Fruit fly (Drosophila melanogaster) whole organism, embryonic: Measurements from ENCODE around the gene CG14431.

Source experiments
- Atf3 ChIP-seq: fragments of 200-800 bp; sonication (Bioruptor generic); optimal IDR thresholded peaks from 3 replicates; lab custom pipeline; 2016; ENCODE audit warnings: missing biosample characterization, missing genetic modification characterization
- B-H2 ChIP-seq: fragments of 200-800 bp; sonication (Bioruptor generic); optimal IDR thresholded peaks from 2 replicates; lab custom pipeline; 2018; ENCODE audit warnings: missing biosample characterization, mild to moderate bottlenecking, missing genetic modification characterization
- CG1024 ChIP-seq: fragments of 200-800 bp; sonication (Bioruptor generic); IDR thresholded peaks from 2 replicates; pipeline ENCODE4 v1.3.6; 2022; ENCODE audit warnings: missing biosample characterization, missing genetic modification characterization
- CG10462 ChIP-seq: fragments of 200-800 bp; sonication (Bioruptor generic); optimal IDR thresholded peaks from 2 replicates; lab custom pipeline; 2016; ENCODE audit warnings: missing biosample characterization, missing genetic modification characterization
- CG10543 ChIP-seq: fragments of 200-800 bp; sonication (Bioruptor generic); optimal IDR thresholded peaks from 3 replicates; lab custom pipeline; 2017; ENCODE audit warnings: missing biosample characterization, mild to moderate bottlenecking, missing genetic modification characterization, moderate library complexity
- CG10959 ChIP-seq: fragments of 200-800 bp; sonication (Bioruptor generic); IDR thresholded peaks from 2 replicates; pipeline ENCODE4 v1.3.6; 2022; ENCODE audit warnings: missing biosample characterization, missing genetic modification characterization
- CG11093 ChIP-seq: fragments of 200-800 bp; sonication (Bioruptor generic); IDR thresholded peaks from 3 replicates; pipeline ENCODE4 v1.3.6; 2022; ENCODE audit warnings: missing biosample characterization, missing genetic modification characterization
- CG14965 ChIP-seq: fragments of 200-800 bp; sonication (Bioruptor generic); optimal IDR thresholded peaks from 2 replicates; lab custom pipeline; 2016; ENCODE audit warnings: missing biosample characterization, missing genetic modification characterization, borderline replicate concordance
- CG1529 ChIP-seq: fragments of 200-800 bp; sonication (Bioruptor generic); optimal IDR thresholded peaks from 3 replicates; lab custom pipeline; 2018; ENCODE audit warnings: missing biosample characterization, missing genetic modification characterization
- CG16779 ChIP-seq: fragments of 200-800 bp; sonication (Bioruptor generic); IDR thresholded peaks from 2 replicates; pipeline ENCODE4 v1.3.6; 2022; ENCODE audit warnings: missing biosample characterization, missing genetic modification characterization
- CG17359 ChIP-seq: fragments of 200-800 bp; sonication (Bioruptor generic); optimal IDR thresholded peaks from 3 replicates; lab custom pipeline; 2018; ENCODE audit warnings: missing biosample characterization, mild to moderate bottlenecking, missing genetic modification characterization, moderate library complexity
- CG17612 ChIP-seq: fragments of 200-800 bp; sonication (Bioruptor generic); IDR thresholded peaks from 2 replicates; pipeline ENCODE4 v1.3.6; 2022; ENCODE audit warnings: missing biosample characterization, missing genetic modification characterization
- CG18476 ChIP-seq: fragments of 200-800 bp; sonication (Bioruptor generic); optimal IDR thresholded peaks from 2 replicates; lab custom pipeline; 2016; ENCODE audit warnings: missing biosample characterization, mild to moderate bottlenecking, missing genetic modification characterization
- CG2129 ChIP-seq: fragments of 200-800 bp; sonication (Bioruptor generic); IDR thresholded peaks from 2 replicates; pipeline ENCODE4 v1.3.6; 2022; ENCODE audit warnings: missing biosample characterization, missing genetic modification characterization; ENCODE audit not compliant: partially characterized antibody
- CG3065 ChIP-seq: fragments of 200-800 bp; sonication (Bioruptor generic); optimal IDR thresholded peaks from 2 replicates; lab custom pipeline; 2016; ENCODE audit warnings: missing biosample characterization, missing genetic modification characterization
- CG31365 ChIP-seq: fragments of 200-800 bp; sonication (Bioruptor generic); optimal IDR thresholded peaks from 2 replicates; lab custom pipeline; 2018; ENCODE audit warnings: missing biosample characterization, mild to moderate bottlenecking, missing genetic modification characterization
- CG4328 ChIP-seq: fragments of 200-800 bp; sonication (Bioruptor generic); optimal IDR thresholded peaks from 3 replicates; lab custom pipeline; 2017; ENCODE audit warnings: missing biosample characterization, missing genetic modification reagents, missing genetic modification characterization
- CG4730 ChIP-seq: fragments of 200-800 bp; sonication (Bioruptor generic); IDR thresholded peaks from 2 replicates; pipeline ENCODE4 v1.3.6; 2022; ENCODE audit warnings: missing biosample characterization, missing genetic modification characterization
- CG6689 ChIP-seq: fragments of 200-800 bp; sonication (Bioruptor generic); IDR thresholded peaks from 2 replicates; pipeline ENCODE4 v1.3.6; 2022; ENCODE audit warnings: missing biosample characterization, missing genetic modification characterization
- CG9609 ChIP-seq: fragments of 200-800 bp; sonication (Bioruptor generic); optimal IDR thresholded peaks from 3 replicates; lab custom pipeline; 2016; ENCODE audit warnings: missing biosample characterization, missing genetic modification characterization
- D ChIP-seq, 2 experiments: fragments of 200-800 bp in 1 of 2; fragments of >200 bp in 1 of 2; sonication (Bioruptor generic) in 1 of 2; optimal IDR thresholded peaks; 2 replicates in 1 of 2; 3 replicates in 1 of 2; lab custom pipeline; 2017; ENCODE audit warnings: mild to moderate bottlenecking in 1 of 2, missing biosample characterization in 1 of 2, missing genetic modification characterization in 1 of 2, missing genetic modification reagents in 1 of 2
- Dfd ChIP-seq, 2 experiments: fragments of >200 bp; optimal IDR thresholded peaks; 2 replicates each; lab custom pipeline; 2017; ENCODE audit warnings: missing biosample characterization in 2 of 2, missing genetic modification characterization in 2 of 2
- Doc3 ChIP-seq: fragments of 200-800 bp; sonication (Bioruptor generic); IDR thresholded peaks from 3 replicates; pipeline ENCODE4 v1.3.6; 2022; ENCODE audit warnings: missing biosample characterization, missing genetic modification characterization; ENCODE audit not compliant: partially characterized antibody
- Ets97D ChIP-seq: fragments of 200-800 bp; sonication (Bioruptor generic); optimal IDR thresholded peaks from 3 replicates; lab custom pipeline; 2016; ENCODE audit warnings: missing biosample characterization, missing genetic modification characterization
- HLH54F ChIP-seq: fragments of 200-800 bp; sonication (Bioruptor generic); optimal IDR thresholded peaks from 3 replicates; lab custom pipeline; 2016; ENCODE audit warnings: missing biosample characterization, missing genetic modification characterization
- Hand ChIP-seq: fragments of 200-800 bp; sonication (Bioruptor generic); optimal IDR thresholded peaks from 2 replicates; lab custom pipeline; 2017; ENCODE audit warnings: mild to moderate bottlenecking, missing biosample characterization, missing genetic modification reagents, missing genetic modification characterization
- Mad ChIP-seq: fragments of 200-800 bp; sonication (Bioruptor generic); optimal IDR thresholded peaks from 2 replicates; lab custom pipeline; 2016; ENCODE audit warnings: missing biosample characterization, missing genetic modification characterization
- Nf-YC ChIP-seq: fragments of 200-800 bp; optimal IDR thresholded peaks from 3 replicates; lab custom pipeline; 2019; ENCODE audit warnings: missing biosample characterization, mild to moderate bottlenecking, missing genetic modification characterization, moderate library complexity
- bigmax ChIP-seq: fragments of 200-800 bp; sonication (Bioruptor generic); optimal IDR thresholded peaks from 2 replicates; lab custom pipeline; 2018; ENCODE audit warnings: missing biosample characterization, mild to moderate bottlenecking, missing genetic modification characterization
- cato ChIP-seq: fragments of 200-800 bp; sonication (Bioruptor generic); optimal IDR thresholded peaks from 2 replicates; lab custom pipeline; 2016; ENCODE audit warnings: missing biosample characterization, missing genetic modification characterization, borderline replicate concordance
- caup ChIP-seq: fragments of 200-800 bp; sonication (Bioruptor generic); optimal IDR thresholded peaks from 3 replicates; lab custom pipeline; 2017; ENCODE audit warnings: missing biosample characterization, mild to moderate bottlenecking, missing genetic modification characterization, moderate library complexity; ENCODE audit not compliant: severe bottlenecking
- chif ChIP-seq, 2 experiments: fragments of 200-800 bp; sonication (Bioruptor generic); optimal IDR thresholded peaks; 3 replicates each; lab custom pipeline; 2016; ENCODE audit warnings: missing biosample characterization in 2 of 2, missing genetic modification characterization in 2 of 2
- chinmo ChIP-seq: fragments of 200-800 bp; sonication (Bioruptor generic); IDR thresholded peaks from 4 replicates; pipeline ENCODE4 v1.3.6; 2022; ENCODE audit warnings: missing biosample characterization, missing genetic modification characterization; ENCODE audit not compliant: partially characterized antibody
- croc ChIP-seq: fragments of 200-800 bp; sonication (Bioruptor generic); conservative IDR thresholded peaks from 3 replicates; pipeline ENCODE4 v1.3.6; 2022; ENCODE audit warnings: missing biosample characterization, missing genetic modification characterization
- danr ChIP-seq: fragments of 200-800 bp; sonication (Bioruptor generic); IDR thresholded peaks from 2 replicates; pipeline ENCODE4 v1.3.6; 2022; ENCODE audit warnings: missing biosample characterization, missing genetic modification characterization
- dmrt99B ChIP-seq: fragments of 200-800 bp; sonication (Bioruptor generic); optimal IDR thresholded peaks from 2 replicates; lab custom pipeline; 2018; ENCODE audit warnings: missing biosample characterization, mild to moderate bottlenecking, missing genetic modification characterization, moderate library complexity
- gcm2 ChIP-seq: fragments of 200-800 bp; sonication (Bioruptor generic); optimal IDR thresholded peaks from 2 replicates; lab custom pipeline; 2016; ENCODE audit warnings: missing biosample characterization, missing genetic modification characterization
- gsb-n ChIP-seq: fragments of 200-800 bp; sonication (Bioruptor generic); optimal IDR thresholded peaks from 3 replicates; lab custom pipeline; 2018; ENCODE audit warnings: missing biosample characterization, mild to moderate bottlenecking, missing genetic modification characterization
- hb ChIP-seq: fragments of 200-800 bp; sonication (Bioruptor generic); IDR thresholded peaks from 3 replicates; pipeline ENCODE4 v1.3.6; 2022; ENCODE audit warnings: missing biosample characterization, missing genetic modification characterization; ENCODE audit not compliant: partially characterized antibody
- hkb ChIP-seq, 2 experiments: fragments of 200-800 bp in 1 of 2; fragments of >200 bp in 1 of 2; sonication (Bioruptor generic) in 1 of 2; IDR thresholded peaks in 1 of 2; optimal IDR thresholded peaks in 1 of 2; 2 replicates each; pipeline versions ENCODE4 v1.3.6 to Lab custom; 2017 to 2022; ENCODE audit warnings: missing biosample characterization in 1 of 2, missing genetic modification characterization in 1 of 2
- ind ChIP-seq: fragments of 200-800 bp; sonication (Bioruptor generic); optimal IDR thresholded peaks from 3 replicates; lab custom pipeline; 2016; ENCODE audit warnings: missing biosample characterization, missing genetic modification characterization
- lbe ChIP-seq: fragments of 200-800 bp; sonication (Bioruptor generic); optimal IDR thresholded peaks from 2 replicates; lab custom pipeline; 2016; ENCODE audit warnings: missing biosample characterization, mild to moderate bottlenecking, missing genetic modification characterization
- pan ChIP-seq, 4 experiments: fragments of >200 bp in 3 of 4; fragments of 200-800 bp in 1 of 4; sonication (Bioruptor generic) in 1 of 4; optimal IDR thresholded peaks in 3 of 4; IDR thresholded peaks in 1 of 4; 2 replicates each; pipeline versions ENCODE4 v1.3.6 to Lab custom; 2017 to 2022; ENCODE audit warnings: missing biosample characterization in 2 of 4, missing genetic modification characterization in 2 of 4, mixed read lengths in 1 of 4
- pfk ChIP-seq: fragments of 200-800 bp; sonication (Bioruptor generic); optimal IDR thresholded peaks from 2 replicates; lab custom pipeline; 2018; ENCODE audit warnings: missing biosample characterization, mild to moderate bottlenecking, missing genetic modification characterization, moderate library complexity
- psq ChIP-seq: fragments of 200-800 bp; sonication (Bioruptor generic); optimal IDR thresholded peaks from 2 replicates; lab custom pipeline; 2017; ENCODE audit warnings: missing biosample characterization, missing genetic modification characterization
- trem ChIP-seq: fragments of 200-800 bp; optimal IDR thresholded peaks from 3 replicates; lab custom pipeline; 2019; ENCODE audit warnings: missing biosample characterization, mild to moderate bottlenecking, missing genetic modification characterization, moderate library complexity
- ttk ChIP-seq: fragments of 200-800 bp; sonication (Bioruptor generic); IDR thresholded peaks from 2 replicates; pipeline ENCODE4 v2.1.2; 2022; ENCODE audit warnings: missing biosample characterization, missing genetic modification characterization
- wek ChIP-seq: fragments of 200-800 bp; sonication (Bioruptor generic); optimal IDR thresholded peaks from 3 replicates; lab custom pipeline; 2018; ENCODE audit warnings: missing biosample characterization, mild to moderate bottlenecking, missing genetic modification characterization, moderate library complexity
- zf30C ChIP-seq: fragments of 200-800 bp; sonication (Bioruptor generic); optimal IDR thresholded peaks from 3 replicates; lab custom pipeline; 2018; ENCODE audit warnings: missing biosample characterization, mild to moderate bottlenecking, missing genetic modification characterization

CG14431 gene

dm6 chrX:6866040-6866439 is 42.0 kb upstream of the CG14431 start (continued):
- TF ChIP-seq CG10959 (GFP tag; lab: Robert Waterston, UW) (no peak), chinmo (GFP tag; lab: Robert Waterston, UW) (peak; percentile 88; the same call in 2 of the 4 replicates), Mad (no peak), CG3065 (GFP tag; lab: Kevin White, UChicago) (no peak), Nf-YC (tag; lab: Kevin White, UChicago) (peak; percentile 44), CG1529 (GFP tag; lab: Kevin White, UChicago) (no peak), CG2129 (GFP tag; lab: Robert Waterston, UW) (no peak), croc (GFP tag; lab: Robert Waterston, UW) (no peak), D (optimal IDR thresholded peaks at IDR 0.05; lab: Kevin White, UChicago) (peak; percentile 57), D (GFP tag; optimal IDR thresholded peaks at IDR 0.05; lab: Kevin White, UChicago) (no peak), CG1024 (GFP tag; lab: Robert Waterston, UW) (no peak), CG11093 (GFP tag; lab: Robert Waterston, UW) (no peak), Ets97D (no peak), CG16779 (GFP tag; lab: Robert Waterston, UW) (no peak), cato (GFP tag; lab: Kevin White, UChicago) (no peak), CG17359 (tag; lab: Kevin White, UChicago) (no peak), CG10462 (GFP tag; lab: Kevin White, UChicago) (no peak), Atf3 (GFP tag; lab: Kevin White, UChicago) (no peak), Dfd (GFP tag; optimal IDR thresholded peaks at IDR 0.05; lab: Kevin White, UChicago) (no peak), CG31365 (tag; lab: Kevin White, UChicago) (no peak), Hand (peak; percentile 0), trem (tag; lab: Kevin White, UChicago) (peak; percentile 14), CG6689 (GFP tag; lab: Robert Waterston, UW) (no peak), danr (GFP tag; lab: Robert Waterston, UW) (no peak), bigmax (GFP tag; lab: Kevin White, UChicago) (no peak), hb (GFP tag; lab: Robert Waterston, UW) (no peak), dmrt99B (tag; lab: Kevin White, UChicago) (no peak), CG17612 (GFP tag; lab: Robert Waterston, UW) (no peak), wek (GFP tag; lab: Kevin White, UChicago) (no peak), CG10543 (GFP tag; lab: Kevin White, UChicago) (peak; percentile 81), caup (GFP tag; lab: Kevin White, UChicago) (peak; percentile 7), CG14965 (GFP tag; lab: Kevin White, UChicago) (no peak), ind (GFP tag; lab: Kevin White, UChicago) (no peak), pan (optimal IDR thresholded peaks at IDR 0.05; lab: Kevin White, UChicago) (no peak), pan (GFP tag; optimal IDR thresholded peaks at IDR 0.05 in 1 of 2, IDR thresholded peaks at IDR 0.05 in 1 of 2) (no peak), zf30C (GFP tag; lab: Kevin White, UChicago) (no peak), pfk (peak; percentile 51), hkb (optimal IDR thresholded peaks at IDR 0.05; lab: Kevin White, UChicago) (no peak), hkb (GFP tag; IDR thresholded peaks at IDR 0.05; lab: Robert Waterston, UW) (no peak), CG4730 (GFP tag; lab: Robert Waterston, UW) (no peak), B-H2 (peak; percentile 16), CG18476 (GFP tag; lab: Kevin White, UChicago) (no peak), psq (GFP tag; lab: Kevin White, UChicago) (peak; percentile 45), lbe (GFP tag; lab: Kevin White, UChicago) (no peak), Doc3 (GFP tag; lab: Robert Waterston, UW) (no peak), chif (GFP tag; optimal IDR thresholded peaks at IDR 0.05; lab: Kevin White, UChicago) (no peak), HLH54F (no peak), CG9609 (GFP tag; lab: Kevin White, UChicago) (no peak), gsb-n (tag; lab: Kevin White, UChicago) (peak; percentile 17), gcm2 (GFP tag; lab: Kevin White, UChicago) (no peak), CG4328 (peak; percentile 38), ttk (GFP tag; lab: Robert Waterston, UW) (no peak)
